Fruit fly (Drosophila melanogaster) whole organism, adult: ENCODE results near the gene CG8620.

Experiments
- CG11617 ChIP-seq: fragments of 200-800 bp; sonication (Bioruptor generic); optimal IDR thresholded peaks from 2 replicates; lab custom pipeline; 2017; ENCODE audit warnings: mild to moderate bottlenecking, missing biosample characterization, missing genetic modification reagents, missing genetic modification characterization
- CG12768 ChIP-seq: fragments of 200-800 bp; sonication (Bioruptor generic); optimal IDR thresholded peaks from 2 replicates; lab custom pipeline; 2017; ENCODE audit warnings: missing biosample characterization, missing genetic modification characterization, mild to moderate bottlenecking, moderate library complexity, missing genetic modification reagents
- CG14711 ChIP-seq: fragments of 200-800 bp; sonication (Bioruptor generic); optimal IDR thresholded peaks from 2 replicates; lab custom pipeline; 2018; ENCODE audit warnings: missing biosample characterization, mild to moderate bottlenecking, missing genetic modification characterization, moderate library complexity
- CG1620 ChIP-seq: fragments of 200-800 bp; sonication (Bioruptor generic); optimal IDR thresholded peaks from 2 replicates; lab custom pipeline; 2016; ENCODE audit warnings: missing biosample characterization, missing genetic modification characterization
- CG33017 ChIP-seq: fragments of 200-800 bp; sonication (Bioruptor generic); optimal IDR thresholded peaks from 2 replicates; lab custom pipeline; 2018; ENCODE audit warnings: missing biosample characterization, mild to moderate bottlenecking, missing genetic modification characterization, moderate library complexity
- CG5204 ChIP-seq: fragments of 200-800 bp; sonication (Bioruptor generic); optimal IDR thresholded peaks from 2 replicates; lab custom pipeline; 2016; ENCODE audit warnings: missing biosample characterization, missing genetic modification characterization
- CG7045 ChIP-seq: fragments of 200-800 bp; sonication (Bioruptor generic); optimal IDR thresholded peaks from 2 replicates; lab custom pipeline; 2017; ENCODE audit warnings: missing biosample characterization, mild to moderate bottlenecking, missing genetic modification characterization
- CG7101 ChIP-seq: fragments of 200-800 bp; sonication (Bioruptor generic); optimal IDR thresholded peaks from 2 replicates; lab custom pipeline; 2018; ENCODE audit warnings: missing biosample characterization, mild to moderate bottlenecking, missing genetic modification characterization, moderate library complexity
- Clk ChIP-seq: fragments of 200-800 bp; sonication (Bioruptor generic); optimal IDR thresholded peaks from 2 replicates; lab custom pipeline; 2017; ENCODE audit warnings: missing biosample characterization, missing genetic modification characterization
- Crg-1 ChIP-seq: fragments of 200-800 bp; sonication (Bioruptor generic); optimal IDR thresholded peaks from 2 replicates; lab custom pipeline; 2016; ENCODE audit warnings: missing biosample characterization, missing genetic modification characterization
- Hr96 ChIP-seq: fragments of 200-800 bp; sonication (Bioruptor generic); optimal IDR thresholded peaks from 2 replicates; lab custom pipeline; 2016; ENCODE audit warnings: missing biosample characterization, missing genetic modification characterization
- Mnt ChIP-seq: fragments of 200-800 bp; sonication (Bioruptor generic); optimal IDR thresholded peaks from 2 replicates; lab custom pipeline; 2016; ENCODE audit warnings: missing biosample characterization, mild to moderate bottlenecking, missing genetic modification characterization
- bab1 ChIP-seq: fragments of 200-800 bp; sonication (Bioruptor generic); optimal IDR thresholded peaks from 3 replicates; lab custom pipeline; 2019; ENCODE audit warnings: missing biosample characterization, mild to moderate bottlenecking, missing genetic modification characterization, moderate library complexity
- cic ChIP-seq: fragments of 200-800 bp; sonication (Bioruptor generic); optimal IDR thresholded peaks from 2 replicates; lab custom pipeline; 2017; ENCODE audit warnings: missing biosample characterization, mild to moderate bottlenecking, missing genetic modification characterization, moderate library complexity
- cnc ChIP-seq, 2 experiments: fragments of >200 bp; optimal IDR thresholded peaks; 2 replicates each; lab custom pipeline; 2017
- kay ChIP-seq: fragments of 200-800 bp; sonication (Bioruptor generic); peaks from one replicate; lab custom pipeline; 2016; ENCODE audit warnings: missing biosample characterization, missing genetic modification characterization, borderline replicate concordance
- ovo ChIP-seq: fragments of 200-800 bp; sonication (Bioruptor generic); optimal IDR thresholded peaks from 2 replicates; lab custom pipeline; 2016; ENCODE audit warnings: missing biosample characterization, missing genetic modification characterization
- pad ChIP-seq: fragments of 200-800 bp; sonication (Bioruptor generic); optimal IDR thresholded peaks from 3 replicates; lab custom pipeline; 2017; ENCODE audit warnings: missing biosample characterization, missing genetic modification characterization, mild to moderate bottlenecking, moderate library complexity, missing genetic modification reagents
- tj ChIP-seq: fragments of 200-800 bp; sonication (Bioruptor generic); optimal IDR thresholded peaks from 3 replicates; lab custom pipeline; 2017; ENCODE audit warnings: missing biosample characterization, mild to moderate bottlenecking, missing genetic modification characterization, moderate library complexity
- toe ChIP-seq: fragments of 200-800 bp; sonication (Bioruptor generic); optimal IDR thresholded peaks from 2 replicates; lab custom pipeline; 2016; ENCODE audit warnings: missing biosample characterization, missing genetic modification characterization

Gene CG8620

DNA sequence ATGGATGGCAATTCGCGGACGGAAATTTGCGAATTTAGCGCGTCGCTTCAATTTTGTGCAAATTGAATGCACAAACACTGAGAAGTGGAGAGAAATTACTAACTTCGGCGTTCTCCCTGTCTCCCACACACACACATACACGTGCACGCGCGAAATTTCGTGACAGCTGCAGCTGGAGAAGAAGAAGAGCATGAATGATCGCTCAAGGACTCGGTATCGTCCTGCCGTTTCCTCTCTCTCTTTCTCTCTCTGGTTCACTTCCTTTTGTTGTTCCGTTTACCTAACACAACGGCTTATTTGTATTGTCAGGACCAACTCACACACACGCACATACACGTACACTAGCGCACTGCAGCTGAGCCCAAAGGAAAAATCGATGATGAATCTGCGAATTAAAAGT is 1.7 kb upstream of the CG8620 start:
- TF ChIP-seq CG33017 (tag; lab: Kevin White, UChicago), result no peak
- TF ChIP-seq tj (GFP tag; lab: Kevin White, UChicago), result no peak
- no peak for TF ChIP-seq CG12768 (GFP tag; lab: Kevin White, UChicago)
- no peak for TF ChIP-seq Hr96 (GFP tag; lab: Kevin White, UChicago)
- TF ChIP-seq ovo (GFP tag; lab: Kevin White, UChicago), result no peak
- TF ChIP-seq Mnt (GFP tag; lab: Kevin White, UChicago), result no peak
- no peak for TF ChIP-seq CG7101
- TF ChIP-seq CG14711 (tag; lab: Kevin White, UChicago), result no peak
- no peak for TF ChIP-seq cnc (optimal IDR thresholded peaks at IDR 0.05; lab: Kevin White, UChicago)
- TF ChIP-seq Crg-1 (GFP tag; lab: Kevin White, UChicago), result no peak
- TF ChIP-seq CG1620, result no peak
- TF ChIP-seq cic (GFP tag; lab: Kevin White, UChicago), result no peak
- TF ChIP-seq kay, result no peak
- TF ChIP-seq toe (GFP tag; lab: Kevin White, UChicago), result no peak
- no peak for TF ChIP-seq bab1 (GFP tag; lab: Kevin White, UChicago)
- TF ChIP-seq CG7045, result no peak
- no peak for TF ChIP-seq Clk (GFP tag; lab: Kevin White, UChicago)
- no peak for TF ChIP-seq CG11617
- TF ChIP-seq pad, result no peak

DNA sequence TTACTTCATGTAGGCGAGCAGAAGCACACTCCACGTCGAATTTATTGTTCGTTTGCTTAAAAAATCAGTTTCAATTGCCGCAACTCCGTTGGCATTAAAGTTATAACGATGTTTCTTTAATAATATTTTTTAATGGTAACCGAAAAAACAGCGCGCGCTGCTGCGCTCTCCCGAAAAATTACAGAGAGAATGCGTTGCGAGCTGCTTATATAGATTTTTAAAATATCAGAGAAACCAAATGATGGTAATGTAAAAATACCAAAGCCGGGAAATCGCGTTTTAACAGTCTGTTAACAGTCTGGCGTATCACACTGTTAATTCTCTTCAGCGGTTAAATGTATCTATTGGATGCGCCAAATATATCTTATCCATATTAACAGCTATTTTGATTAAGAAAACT is 1.0 kb upstream of the CG8620 start, which contains the start of gene corn:
Gene corn, minus strand, starts transcription at position 184 of the 400 bp plus-strand sequence.
- TF ChIP-seq CG5204 (GFP tag; lab: Kevin White, UChicago) (no peak), CG7101 (peak; percentile 6), CG14711 (tag; lab: Kevin White, UChicago) (no peak)

DNA sequence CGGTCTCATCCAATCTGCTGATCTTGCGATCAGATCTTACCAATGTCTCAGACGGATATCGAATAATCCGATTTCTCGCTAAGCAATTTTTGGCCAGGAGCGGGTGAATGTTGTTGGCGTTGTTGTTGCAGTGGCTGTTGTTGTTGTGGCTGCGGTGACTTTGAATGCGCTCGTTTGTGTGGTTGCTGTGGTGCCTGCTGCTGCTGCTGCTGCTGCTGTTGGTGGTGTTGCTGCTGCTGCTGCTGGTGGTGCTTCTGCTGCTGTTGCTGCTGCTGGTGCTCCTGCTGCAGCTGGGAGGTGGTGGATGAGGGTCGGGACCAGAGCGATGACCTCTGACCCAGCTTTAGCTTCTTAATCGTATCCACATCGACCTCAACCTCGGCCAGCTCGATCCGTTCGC is 3.4 kb downstream of the CG8620 start:
- no peak for TF ChIP-seq CG14711 (tag; lab: Kevin White, UChicago)
- TF ChIP-seq CG12768 (GFP tag; lab: Kevin White, UChicago), result no peak
- no peak for TF ChIP-seq toe (GFP tag; lab: Kevin White, UChicago)
- no peak for TF ChIP-seq bab1 (GFP tag; lab: Kevin White, UChicago)
- TF ChIP-seq CG7045, result no peak
- TF ChIP-seq pad, result no peak
- TF ChIP-seq Clk (GFP tag; lab: Kevin White, UChicago), result no peak

DNA sequence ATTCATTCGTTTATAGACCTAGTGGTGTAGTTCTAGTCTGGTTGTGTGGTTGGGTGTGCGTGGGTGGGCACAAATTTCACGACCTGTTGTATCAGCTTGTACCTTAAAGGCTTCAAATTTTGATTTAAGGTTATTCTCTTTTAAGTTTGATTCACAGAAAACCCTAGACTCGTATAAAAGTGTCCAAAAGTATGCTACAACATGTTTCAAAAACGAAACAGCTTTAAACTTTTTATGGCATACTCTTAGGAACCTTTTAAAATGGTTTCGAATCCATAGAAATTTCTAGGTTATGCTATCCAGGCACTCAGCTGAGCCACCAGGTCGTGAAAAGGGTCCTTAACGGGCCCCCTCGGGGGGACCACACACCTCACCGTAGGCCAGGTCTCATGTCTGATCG is 4.0 kb downstream of the CG8620 start:
- TF ChIP-seq Clk (GFP tag; lab: Kevin White, UChicago) (no peak), bab1 (GFP tag; lab: Kevin White, UChicago) (no peak), CG1620 (no peak), CG7045 (no peak), CG33017 (tag; lab: Kevin White, UChicago) (no peak), kay (no peak), Crg-1 (GFP tag; lab: Kevin White, UChicago) (no peak), tj (GFP tag; lab: Kevin White, UChicago) (no peak), Mnt (GFP tag; lab: Kevin White, UChicago) (no peak), CG14711 (tag; lab: Kevin White, UChicago) (no peak), cnc (optimal IDR thresholded peaks at IDR 0.05; lab: Kevin White, UChicago) (no peak), Hr96 (GFP tag; lab: Kevin White, UChicago) (no peak), CG5204 (GFP tag; lab: Kevin White, UChicago) (no peak), ovo (GFP tag; lab: Kevin White, UChicago) (no peak), pad (no peak)

DNA sequence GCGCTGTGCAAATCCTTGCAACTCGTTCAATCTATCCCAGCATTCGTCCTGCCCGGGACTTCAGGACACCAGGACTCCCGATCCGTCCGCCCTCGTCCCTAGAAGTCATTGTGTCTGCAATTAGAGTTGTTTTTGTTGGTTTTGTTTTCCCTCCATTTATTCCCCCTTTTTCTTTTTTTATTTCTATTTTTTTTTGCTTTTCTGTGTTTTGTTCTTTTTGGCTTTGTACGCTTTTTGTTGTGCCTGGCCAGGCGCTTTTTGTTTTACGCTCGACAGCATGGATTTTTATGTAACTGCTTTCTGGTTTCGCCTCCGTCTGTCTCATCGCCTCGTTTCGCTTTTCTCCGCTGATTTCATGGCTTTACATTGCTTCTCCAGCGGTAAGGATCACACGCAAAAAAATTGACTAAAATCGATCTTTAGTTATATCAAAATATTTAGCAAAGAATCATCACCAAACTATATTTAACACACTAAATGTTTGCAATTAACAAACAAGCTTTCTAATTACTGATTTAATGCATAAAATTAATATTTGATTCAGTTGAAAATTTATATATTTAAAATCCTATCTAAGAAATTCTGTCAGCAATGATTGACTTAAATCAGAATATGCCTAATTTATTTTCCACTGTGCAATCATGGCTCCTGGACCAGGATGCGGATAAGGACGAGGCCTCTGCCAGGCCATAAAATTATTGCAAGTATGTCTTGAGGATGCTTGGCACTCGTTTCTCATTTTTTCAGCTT is 27.0 kb downstream of the CG8620 start:
- TF ChIP-seq CG7045, result no peak
- no peak for TF ChIP-seq ovo (GFP tag; lab: Kevin White, UChicago)
- TF ChIP-seq Mnt (GFP tag; lab: Kevin White, UChicago), result no peak
- TF ChIP-seq CG12768 (GFP tag; lab: Kevin White, UChicago), result no peak
- TF ChIP-seq bab1 (GFP tag; lab: Kevin White, UChicago), result no peak
- TF ChIP-seq tj (GFP tag; lab: Kevin White, UChicago), result no peak
- no peak for TF ChIP-seq CG7101
- TF ChIP-seq CG14711 (tag; lab: Kevin White, UChicago), result no peak
- TF ChIP-seq cic (GFP tag; lab: Kevin White, UChicago), result no peak
- no peak for TF ChIP-seq cnc (optimal IDR thresholded peaks at IDR 0.05; lab: Kevin White, UChicago)
- no peak for TF ChIP-seq Clk (GFP tag; lab: Kevin White, UChicago)
- TF ChIP-seq Hr96 (GFP tag; lab: Kevin White, UChicago), result no peak
- TF ChIP-seq CG5204 (GFP tag; lab: Kevin White, UChicago), result no peak
- no peak for TF ChIP-seq CG11617
- no peak for TF ChIP-seq Crg-1 (GFP tag; lab: Kevin White, UChicago)

DNA sequence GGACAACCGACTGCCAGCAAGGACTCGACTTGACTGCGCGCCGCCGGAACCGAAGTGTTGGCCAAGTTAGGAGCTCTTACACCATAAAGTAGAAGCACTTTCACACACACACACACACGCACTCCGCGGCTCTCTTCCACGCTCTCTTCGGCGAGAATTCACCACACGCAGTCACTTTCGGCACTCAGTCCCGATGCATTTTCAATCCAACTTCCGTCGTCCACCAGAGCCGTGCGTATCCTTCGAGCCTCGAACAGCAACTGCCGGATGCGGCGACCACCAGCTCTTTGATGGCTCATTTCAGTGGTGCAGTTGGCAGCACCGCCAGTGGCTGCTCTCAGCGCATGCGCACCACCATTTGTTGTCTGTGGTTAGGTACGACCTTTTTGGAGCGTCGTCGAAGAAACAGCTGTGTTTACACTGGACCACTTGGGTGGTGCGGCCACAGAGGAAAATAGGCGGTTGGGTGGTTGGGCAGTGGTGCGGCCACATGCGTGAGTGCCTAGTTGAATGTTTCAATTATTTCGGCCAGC is 31.8 kb downstream of the CG8620 start, which contains the start of gene Dscam2:
Gene Dscam2, minus strand, starts transcription at position 264 of the 533 bp plus-strand sequence.
- TF ChIP-seq kay (no peak), CG1620 (no peak), CG7101 (no peak), tj (GFP tag; lab: Kevin White, UChicago) (no peak), Crg-1 (GFP tag; lab: Kevin White, UChicago) (no peak), bab1 (GFP tag; lab: Kevin White, UChicago) (no peak), Mnt (GFP tag; lab: Kevin White, UChicago) (no peak), cnc (optimal IDR thresholded peaks at IDR 0.05; lab: Kevin White, UChicago) (no peak), CG5204 (GFP tag; lab: Kevin White, UChicago) (no peak), Hr96 (GFP tag; lab: Kevin White, UChicago) (no peak), CG7045 (no peak)
